Worm (Caenorhabditis elegans): ENCODE measurements around the gene fbxa-147.

- TF ChIP-seq dpl-1 (GFP tag; optimal IDR thresholded peaks at IDR 0.05) (no peak), hlh-4 (tag; optimal IDR thresholded peaks at IDR 0.05) (no peak), zip-4 (GFP tag; optimal IDR thresholded peaks at IDR 0.05) (no peak), blmp-1 (tag; optimal IDR thresholded peaks at IDR 0.05) (no peak), sup-37 (GFP tag; optimal IDR thresholded peaks at IDR 0.05) (no peak), ztf-4 (tag; optimal IDR thresholded peaks at IDR 0.05) (no peak), egl-27 (tag; optimal IDR thresholded peaks at IDR 0.05) (no peak), nhr-11 (tag; optimal IDR thresholded peaks at IDR 0.05) (no peak), sox-4 (tag; optimal IDR thresholded peaks at IDR 0.05) (no peak), snpc-4 (tag; optimal IDR thresholded peaks at IDR 0.05) (no peak), zag-1 (tag; optimal IDR thresholded peaks at IDR 0.05) (no peak), lin-39 (tag; optimal IDR thresholded peaks at IDR 0.05) (no peak), ceh-63 (GFP tag; optimal IDR thresholded peaks at IDR 0.05) (no peak), ztf-11 (tag; optimal IDR thresholded peaks at IDR 0.05) (no peak)
These were observed 12.5 kb downstream of the fbxa-147 start, which contains the start of gene Y50E8A.2 for ce11 chrV:14728754-14729153.
